Fruit fly (Drosophila melanogaster) whole organism, embryonic: Measurements from ENCODE around the gene CG12773.

Experiments
- CG1602 ChIP-seq: fragments of 200-800 bp; sonication (Bioruptor generic); optimal IDR thresholded peaks from 3 replicates; lab custom pipeline; 2016; ENCODE audit warnings: missing biosample characterization, missing genetic modification characterization
- CG8478 ChIP-seq: fragments of >200 bp; optimal IDR thresholded peaks from 2 replicates; lab custom pipeline; 2018
- Dfd ChIP-seq, 2 experiments: fragments of >200 bp; optimal IDR thresholded peaks; 2 replicates each; lab custom pipeline; 2017; ENCODE audit warnings: missing biosample characterization in 2 of 2, missing genetic modification characterization in 2 of 2
- ERR ChIP-seq: fragments of 200-800 bp; sonication (Bioruptor generic); optimal IDR thresholded peaks from 2 replicates; lab custom pipeline; 2016; ENCODE audit warnings: missing biosample characterization, missing genetic modification characterization
- HLH54F ChIP-seq: fragments of 200-800 bp; sonication (Bioruptor generic); optimal IDR thresholded peaks from 3 replicates; lab custom pipeline; 2016; ENCODE audit warnings: missing biosample characterization, missing genetic modification characterization

DNA sequence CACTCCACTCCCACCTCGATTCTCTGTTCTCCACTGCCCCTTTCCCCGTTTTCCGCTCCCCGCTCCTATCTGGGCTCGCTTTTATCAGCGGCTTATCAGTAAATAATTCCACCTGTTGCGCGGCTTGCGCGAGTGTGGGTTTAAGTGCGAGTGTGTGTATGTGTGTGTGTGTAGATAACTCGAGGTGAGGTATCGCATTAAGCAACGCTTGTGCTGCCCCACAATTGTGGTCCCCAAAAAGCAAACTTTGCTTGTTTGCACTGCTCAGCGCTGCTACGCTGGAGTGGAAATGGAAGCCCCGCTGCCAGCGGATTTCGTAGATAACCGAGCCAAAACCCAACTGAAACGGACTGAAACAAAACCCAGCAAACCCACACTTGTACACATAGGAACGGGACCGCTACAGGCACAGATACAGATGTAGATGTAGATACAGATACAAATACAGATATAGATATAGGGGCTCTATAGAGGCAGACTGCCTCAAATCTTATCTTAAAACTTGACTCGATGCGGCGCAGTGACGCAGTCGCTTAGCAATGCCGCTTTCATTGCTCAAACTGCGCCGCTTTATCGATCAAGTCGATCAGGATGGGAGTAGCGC lies 33.5 kb upstream of the CG12773 start:
- TF ChIP-seq CG1602 (GFP tag; lab: Kevin White, UChicago), result no peak
- TF ChIP-seq CG8478, result no peak
- TF ChIP-seq Dfd (GFP tag; optimal IDR thresholded peaks at IDR 0.05; lab: Kevin White, UChicago), result no peak
- TF ChIP-seq HLH54F, result no peak
- no peak for TF ChIP-seq ERR (GFP tag; lab: Kevin White, UChicago)
